Worm (Caenorhabditis elegans) whole organism, L3 larva: ENCODE data around the gene Y43C5A.4.
A peak's percentile ranks its signal among the peaks of the same experiment; 100 is the strongest.

Source experiments
- R02D3.7 ChIP-seq: fragments of 150-350 bp; optimal IDR thresholded peaks from 2 replicates; lab custom pipeline; 2014; ENCODE audit warnings: missing biosample characterization, missing genetic modification characterization
- ZK546.5 ChIP-seq: sonication (generic microtip); optimal IDR thresholded peaks from 2 replicates; lab custom pipeline; 2017; ENCODE audit warnings: missing biosample characterization, missing genetic modification characterization
- aly-2 ChIP-seq: fragments of 150-350 bp; optimal IDR thresholded peaks from 2 replicates; lab custom pipeline; 2014; ENCODE audit warnings: missing biosample characterization, missing genetic modification characterization
- ama-1 ChIP-seq: fragments of 150-350 bp; optimal IDR thresholded peaks from 2 replicates; lab custom pipeline; 2018
- ceh-28 ChIP-seq: fragments of 150-350 bp; optimal IDR thresholded peaks from 2 replicates; lab custom pipeline; 2014; ENCODE audit warnings: missing biosample characterization, missing genetic modification reagents, missing genetic modification characterization
- ceh-82 ChIP-seq: fragments of 150-350 bp; optimal IDR thresholded peaks from 2 replicates; lab custom pipeline; 2014; ENCODE audit warnings: missing biosample characterization, missing genetic modification characterization
- ceh-9 ChIP-seq: sonication (generic microtip); optimal IDR thresholded peaks from 2 replicates; lab custom pipeline; 2018; ENCODE audit warnings: missing biosample characterization, missing genetic modification characterization
- daf-12 ChIP-seq: fragments of 150-350 bp; optimal IDR thresholded peaks from 2 replicates; lab custom pipeline; 2014; ENCODE audit warnings: missing biosample characterization, missing genetic modification reagents, missing genetic modification characterization
- egl-27 ChIP-seq: sonication (generic microtip); optimal IDR thresholded peaks from 4 replicates; lab custom pipeline; 2017; ENCODE audit warnings: missing biosample characterization, missing genetic modification reagents, missing genetic modification characterization
- elt-1 ChIP-seq: fragments of 150-350 bp; optimal IDR thresholded peaks from 2 replicates; lab custom pipeline; 2014; ENCODE audit warnings: missing biosample characterization, missing genetic modification characterization
- elt-2 ChIP-seq: sonication (generic microtip); optimal IDR thresholded peaks from 2 replicates; lab custom pipeline; 2016; ENCODE audit warnings: missing genetic modification reagents, mild to moderate bottlenecking, missing genetic modification characterization, missing compliant biosample characterization
- eor-1 ChIP-seq, 2 experiments: fragments of 150-350 bp; optimal IDR thresholded peaks; 2 replicates each; lab custom pipeline; 2014 to 2018; ENCODE audit warnings: missing biosample characterization in 2 of 2, missing genetic modification characterization in 2 of 2
- fkh-10 ChIP-seq: sonication (generic microtip); optimal IDR thresholded peaks from 2 replicates; lab custom pipeline; 2017; ENCODE audit warnings: missing biosample characterization, missing genetic modification reagents, missing genetic modification characterization
- fkh-2 ChIP-seq: fragments of 150-350 bp; optimal IDR thresholded peaks from 2 replicates; lab custom pipeline; 2014; ENCODE audit warnings: missing biosample characterization, missing genetic modification reagents, missing genetic modification characterization
- fos-1 ChIP-seq: fragments of 150-350 bp; optimal IDR thresholded peaks from 2 replicates; lab custom pipeline; 2014; ENCODE audit warnings: missing biosample characterization, missing genetic modification characterization
- hmg-11 ChIP-seq: sonication (generic microtip); optimal IDR thresholded peaks from 2 replicates; lab custom pipeline; 2016; ENCODE audit warnings: missing genetic modification characterization, missing compliant biosample characterization
- jun-1 ChIP-seq: fragments of 150-350 bp; optimal IDR thresholded peaks from 2 replicates; lab custom pipeline; 2014; ENCODE audit warnings: missing biosample characterization, missing genetic modification reagents, missing genetic modification characterization
- lin-39 ChIP-seq: fragments of 150-350 bp; optimal IDR thresholded peaks from 2 replicates; lab custom pipeline; 2018; ENCODE audit warnings: missing biosample characterization, missing genetic modification reagents, missing genetic modification characterization
- lsy-12 ChIP-seq: sonication (generic microtip); optimal IDR thresholded peaks from 2 replicates; lab custom pipeline; 2016; ENCODE audit warnings: mild to moderate bottlenecking, missing genetic modification characterization, missing compliant biosample characterization
- mdl-1 ChIP-seq: fragments of 150-350 bp; optimal IDR thresholded peaks from 2 replicates; lab custom pipeline; 2014; ENCODE audit warnings: missing biosample characterization, missing genetic modification characterization
- mml-1 ChIP-seq: fragments of 150-350 bp; sonication (generic microtip); optimal IDR thresholded peaks from 3 replicates; lab custom pipeline; 2014; ENCODE audit warnings: missing biosample characterization, missing genetic modification characterization
- nfya-1 ChIP-seq: sonication (generic microtip); optimal IDR thresholded peaks from 2 replicates; lab custom pipeline; 2017; ENCODE audit warnings: missing genetic modification characterization, mild to moderate bottlenecking, missing compliant biosample characterization, antibody characterized with exemption, moderate library complexity; ENCODE audit not compliant: insufficient read depth
- nhr-11 ChIP-seq: fragments of 150-350 bp; optimal IDR thresholded peaks from 2 replicates; lab custom pipeline; 2014; ENCODE audit warnings: missing biosample characterization, missing genetic modification characterization
- nhr-12 ChIP-seq: fragments of 150-350 bp; optimal IDR thresholded peaks from 2 replicates; lab custom pipeline; 2014; ENCODE audit warnings: missing biosample characterization, missing genetic modification characterization
- nhr-23 ChIP-seq: fragments of 150-350 bp; optimal IDR thresholded peaks from 2 replicates; lab custom pipeline; 2014; ENCODE audit warnings: missing biosample characterization, missing genetic modification reagents, missing genetic modification characterization
- nhr-237 ChIP-seq: fragments of 150-350 bp; optimal IDR thresholded peaks from 2 replicates; lab custom pipeline; 2014; ENCODE audit warnings: missing biosample characterization, missing genetic modification characterization
- nhr-25 ChIP-seq: sonication (generic microtip); optimal IDR thresholded peaks from 2 replicates; lab custom pipeline; 2017; ENCODE audit warnings: missing biosample characterization, missing genetic modification characterization
- nhr-28 ChIP-seq: fragments of 150-350 bp; optimal IDR thresholded peaks from 2 replicates; lab custom pipeline; 2014; ENCODE audit warnings: missing biosample characterization, missing genetic modification characterization
- nhr-43 ChIP-seq: sonication (generic microtip); optimal IDR thresholded peaks from 2 replicates; lab custom pipeline; 2016; ENCODE audit warnings: mild to moderate bottlenecking, missing genetic modification characterization, missing compliant biosample characterization; ENCODE audit not compliant: poor library complexity, severe bottlenecking
- nhr-67 ChIP-seq: fragments of 150-350 bp; optimal IDR thresholded peaks from 2 replicates; lab custom pipeline; 2014; ENCODE audit warnings: missing biosample characterization, missing genetic modification characterization
- nhr-76 ChIP-seq: fragments of 150-350 bp; sonication (generic microtip); optimal IDR thresholded peaks from 5 replicates; lab custom pipeline; 2014; ENCODE audit warnings: missing biosample characterization, missing genetic modification characterization
- pha-4 ChIP-seq: fragments of 150-350 bp; optimal IDR thresholded peaks from 2 replicates; lab custom pipeline; 2014; ENCODE audit warnings: missing biosample characterization, missing genetic modification reagents, missing genetic modification characterization
- pqm-1 ChIP-seq: fragments of 150-350 bp; optimal IDR thresholded peaks from 2 replicates; lab custom pipeline; 2017; ENCODE audit warnings: missing biosample characterization, missing genetic modification characterization, inconsistent platforms
- sea-2 ChIP-seq: fragments of 150-350 bp; sonication (generic microtip); optimal IDR thresholded peaks from 4 replicates; lab custom pipeline; 2014; ENCODE audit warnings: missing biosample characterization, missing genetic modification reagents, missing genetic modification characterization
- skn-1 ChIP-seq: fragments of 150-350 bp; optimal IDR thresholded peaks from 2 replicates; lab custom pipeline; 2014; ENCODE audit warnings: missing biosample characterization, missing genetic modification characterization
- snpc-4 ChIP-seq: fragments of 150-350 bp; optimal IDR thresholded peaks from 2 replicates; lab custom pipeline; 2014; ENCODE audit warnings: missing biosample characterization, missing genetic modification characterization
- unc-39 ChIP-seq: sonication (generic microtip); optimal IDR thresholded peaks from 4 replicates; lab custom pipeline; 2017; ENCODE audit warnings: missing biosample characterization, missing genetic modification characterization
- unc-62 ChIP-seq: fragments of 150-350 bp; sonication (generic microtip); optimal IDR thresholded peaks from 4 replicates; lab custom pipeline; 2014; ENCODE audit warnings: missing biosample characterization, missing genetic modification reagents, missing genetic modification characterization
- zag-1 ChIP-seq: fragments of 150-350 bp; optimal IDR thresholded peaks from 2 replicates; lab custom pipeline; 2014; ENCODE audit warnings: missing biosample characterization, missing genetic modification characterization
- ztf-11 ChIP-seq: fragments of 150-350 bp; optimal IDR thresholded peaks from 2 replicates; lab custom pipeline; 2014; ENCODE audit warnings: missing biosample characterization, missing genetic modification characterization

Y43C5A.4 gene

ce11 chrIV:10245666-10246210, 32.1 kb upstream of the Y43C5A.4 start, which contains the start of gene F01G10.10:
TSS of gene F01G10.10 (plus strand) at chrIV:10246160.
- TF ChIP-seq pha-4 (tag; lab: Kevin White, UChicago), result no peak
- peak; percentile 30 for TF ChIP-seq nhr-23 (tag; lab: Kevin White, UChicago)
- no peak for TF ChIP-seq ceh-82 (tag; lab: Kevin White, UChicago)
- no peak for TF ChIP-seq ztf-11 (tag; lab: Kevin White, UChicago)
- no peak for TF ChIP-seq skn-1
- no peak for TF ChIP-seq nfya-1 (tag; lab: Kevin White, UChicago)
- peak; percentile 34 for TF ChIP-seq nhr-43
- TF ChIP-seq nhr-25 (tag; lab: Kevin White, UChicago), result peak; percentile 62
- no peak for TF ChIP-seq lsy-12 (tag; lab: Kevin White, UChicago)
- peak; percentile 87 for TF ChIP-seq ama-1 (lab: Kevin White, UChicago)
- peak; percentile 41 for TF ChIP-seq elt-2 (tag; lab: Kevin White, UChicago)
- TF ChIP-seq nhr-76, result no peak
- TF ChIP-seq snpc-4 (tag; lab: Kevin White, UChicago), result no peak
- no peak for TF ChIP-seq fkh-10
- TF ChIP-seq ZK546.5, result no peak
- TF ChIP-seq eor-1 (tag; optimal IDR thresholded peaks at IDR 0.05; lab: Kevin White, UChicago), result no peak
- no peak for TF ChIP-seq fos-1
- TF ChIP-seq, all 47 proteins: peak for 5

DNA sequence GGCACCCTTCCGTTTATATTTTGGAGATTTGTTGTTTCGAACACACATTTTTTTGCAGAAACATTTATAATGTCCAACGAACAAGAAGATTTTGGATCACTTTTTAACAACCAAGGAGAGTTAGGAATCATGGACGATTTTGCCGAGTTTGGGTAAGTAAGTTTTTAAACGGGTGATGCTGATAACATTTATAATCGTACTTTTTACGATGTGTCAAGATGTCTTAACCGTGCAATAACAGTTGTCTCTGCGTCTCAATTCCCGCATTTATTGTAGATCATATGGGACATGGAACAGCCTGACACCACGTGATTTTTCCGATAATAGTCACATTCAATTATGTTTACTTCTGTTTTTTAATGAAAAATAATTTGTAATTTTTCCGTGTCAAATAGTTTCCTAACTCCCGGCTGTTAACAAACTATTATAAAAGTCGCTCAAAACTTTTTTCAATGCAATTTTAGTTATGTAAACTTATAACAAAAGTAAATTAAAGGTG, 27.2 kb upstream of the Y43C5A.4 start, which contains the start of gene daf-14:
daf-14 (plus strand) TSS at position 51 of the 499 bp plus-strand sequence.
- no peak for TF ChIP-seq elt-1 (tag; lab: Kevin White, UChicago)
- TF ChIP-seq pqm-1 (tag; lab: Kevin White, UChicago), result peak; percentile 22
- no peak for TF ChIP-seq unc-39
- TF ChIP-seq nhr-23 (tag; lab: Kevin White, UChicago), result peak; percentile 4
- peak; percentile 25 for TF ChIP-seq pha-4 (tag; lab: Kevin White, UChicago)
- no peak for TF ChIP-seq ama-1 (lab: Kevin White, UChicago)
- TF ChIP-seq nhr-25 (tag; lab: Kevin White, UChicago), result no peak
- TF ChIP-seq eor-1 (tag; optimal IDR thresholded peaks at IDR 0.05; lab: Kevin White, UChicago), result no peak
- no peak for TF ChIP-seq zag-1 (tag; lab: Kevin White, UChicago)
- no peak for TF ChIP-seq lin-39
- no peak for TF ChIP-seq lsy-12 (tag; lab: Kevin White, UChicago)
- peak; percentile 46 for TF ChIP-seq elt-2 (tag; lab: Kevin White, UChicago)
- TF ChIP-seq egl-27 (tag; lab: Kevin White, UChicago), result no peak
- TF ChIP-seq jun-1 (tag; lab: Kevin White, UChicago), result no peak
- peak; percentile 11 for TF ChIP-seq nfya-1 (tag; lab: Kevin White, UChicago)

ce11 chrIV:10251261-10251660, 26.6 kb upstream of the Y43C5A.4 start:
- no peak for TF ChIP-seq unc-62
- no peak for TF ChIP-seq sea-2 (GFP tag; lab: Kevin White, UChicago)
- no peak for TF ChIP-seq unc-39
- TF ChIP-seq aly-2 (tag; lab: Kevin White, UChicago), result no peak
- TF ChIP-seq jun-1 (tag; lab: Kevin White, UChicago), result no peak
- TF ChIP-seq nhr-28 (tag; lab: Kevin White, UChicago), result no peak
- no peak for TF ChIP-seq nhr-43
- TF ChIP-seq ceh-9, result no peak
- TF ChIP-seq pha-4 (tag; lab: Kevin White, UChicago), result no peak
- no peak for TF ChIP-seq nhr-12 (tag; lab: Kevin White, UChicago)
- TF ChIP-seq nfya-1 (tag; lab: Kevin White, UChicago), result no peak
- TF ChIP-seq ztf-11 (tag; lab: Kevin White, UChicago), result no peak
- TF ChIP-seq nhr-11 (tag; lab: Kevin White, UChicago), result no peak
- TF ChIP-seq fkh-10, result no peak
- TF ChIP-seq nhr-23 (tag; lab: Kevin White, UChicago), result no peak
- no peak for TF ChIP-seq ceh-28
- TF ChIP-seq hmg-11 (tag; lab: Kevin White, UChicago), result no peak
- TF ChIP-seq skn-1, result no peak
- TF ChIP-seq mml-1, result no peak
- no peak for TF ChIP-seq fkh-2 (tag; lab: Kevin White, UChicago)

DNA sequence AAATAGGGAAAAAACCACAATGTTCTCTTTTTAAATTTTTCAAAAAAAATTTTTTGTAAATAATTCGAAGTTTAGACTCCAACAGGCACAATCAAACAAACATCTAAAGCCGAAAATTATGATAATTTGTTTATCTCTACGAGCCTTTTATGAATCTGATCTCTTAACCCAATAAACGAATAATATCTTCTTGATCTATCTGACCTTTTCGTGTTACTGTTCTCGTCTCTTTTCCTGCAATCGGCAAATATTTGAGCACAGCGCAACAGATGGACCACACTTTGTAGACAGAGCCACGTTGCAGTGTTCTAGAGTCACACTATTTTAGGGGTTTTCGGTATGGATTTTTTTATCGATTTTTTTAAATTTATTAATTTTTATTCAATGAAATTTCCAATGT, 26.1 kb upstream of the Y43C5A.4 start:
- no peak for TF ChIP-seq fkh-2 (tag; lab: Kevin White, UChicago)
- TF ChIP-seq pqm-1 (tag; lab: Kevin White, UChicago), result no peak
- TF ChIP-seq ceh-9, result no peak
- no peak for TF ChIP-seq ZK546.5
- TF ChIP-seq daf-12 (tag; lab: Kevin White, UChicago), result no peak
- no peak for TF ChIP-seq nhr-67 (tag; lab: Kevin White, UChicago)
- no peak for TF ChIP-seq nhr-25 (tag; lab: Kevin White, UChicago)
- no peak for TF ChIP-seq ceh-82 (tag; lab: Kevin White, UChicago)
- no peak for TF ChIP-seq nhr-237 (tag; lab: Kevin White, UChicago)
- no peak for TF ChIP-seq R02D3.7 (tag; lab: Kevin White, UChicago)
- TF ChIP-seq mdl-1 (tag; lab: Kevin White, UChicago), result no peak
- no peak for TF ChIP-seq nhr-11 (tag; lab: Kevin White, UChicago)
- no peak for TF ChIP-seq lin-39
- no peak for TF ChIP-seq hmg-11 (tag; lab: Kevin White, UChicago)
- TF ChIP-seq egl-27 (tag; lab: Kevin White, UChicago), result no peak
- TF ChIP-seq nhr-76, result no peak
